Worm (Caenorhabditis elegans) whole organism, young adult: Measurements from ENCODE around the gene ubc-6.

ENCODE experiments used
- F55B11.4 ChIP-seq: sonication (generic microtip); optimal IDR thresholded peaks from 2 replicates; lab custom pipeline; 2016; ENCODE audit warnings: missing compliant biosample characterization, missing genetic modification characterization, borderline replicate concordance; ENCODE audit not compliant: insufficient read depth
- chd-7 ChIP-seq: sonication (generic microtip); optimal IDR thresholded peaks from 2 replicates; lab custom pipeline; 2016; ENCODE audit warnings: mild to moderate bottlenecking, missing genetic modification characterization, moderate library complexity, missing compliant biosample characterization
- die-1 ChIP-seq: sonication (generic microtip); optimal IDR thresholded peaks from 2 replicates; lab custom pipeline; 2016; ENCODE audit warnings: missing genotype, mild to moderate bottlenecking, missing genetic modification characterization, missing compliant biosample characterization
- let-607 ChIP-seq, 2 experiments: fragments of 200-800 bp in 1 of 2; sonication (Bioruptor generic) in 1 of 2; sonication (generic microtip) in 1 of 2; optimal IDR thresholded peaks; 2 replicates each; lab custom pipeline; 2016 to 2018; ENCODE audit warnings: mild to moderate bottlenecking in 2 of 2, missing compliant biosample characterization in 2 of 2, missing genetic modification characterization in 2 of 2, moderate library complexity in 2 of 2, missing genotype in 1 of 2
- lin-35 ChIP-seq, 3 experiments: fragments of 150-350 bp in 2 of 3; sonication (generic microtip) in 1 of 3; optimal IDR thresholded peaks; 2 replicates each; lab custom pipeline; 2014 to 2018; ENCODE audit warnings: missing biosample characterization in 3 of 3, missing genetic modification characterization in 3 of 3, missing genetic modification reagents in 3 of 3
- unc-62 ChIP-seq: fragments of 150-350 bp; optimal IDR thresholded peaks from 2 replicates; lab custom pipeline; 2014; ENCODE audit warnings: missing biosample characterization, missing genetic modification reagents, missing genetic modification characterization

ce11 chrII:7478487-7479234 lies at the start of gene ubc-6, which contains the start of gene aka-1:
- TF ChIP-seq lin-35 (GFP tag; optimal IDR thresholded peaks at IDR 0.05; lab: Kevin White, UChicago), result peak in 1 of 3 experiments; percentile 70
- peak; percentile 33 for TF ChIP-seq die-1 (tag; lab: Kevin White, UChicago)
- peak; percentile 69 to 83 for TF ChIP-seq let-607 (tag; optimal IDR thresholded peaks at IDR 0.05; lab: Kevin White, UChicago)
- TF ChIP-seq F55B11.4 (tag; lab: Kevin White, UChicago), result no peak
- TF ChIP-seq chd-7 (tag; lab: Kevin White, UChicago), result peak; percentile 71
- TF ChIP-seq unc-62, result no peak
